Fruit fly (Drosophila melanogaster): ENCODE results near the gene MED15.

- TF ChIP-seq CG8478 (optimal IDR thresholded peaks at IDR 0.05) (no peak), CTCF (optimal IDR thresholded peaks at IDR 0.05) (no peak)
Observed at dm6 chr2L:522752-523151, 49.9 kb downstream of the MED15 start.

Data from S2 (cell line).